Fruit fly (Drosophila melanogaster) whole organism, embryonic: ENCODE results near the gene CG42758.

Experiments
- CG10462 ChIP-seq: fragments of 200-800 bp; sonication (Bioruptor generic); optimal IDR thresholded peaks from 2 replicates; lab custom pipeline; 2016; ENCODE audit warnings: missing biosample characterization, missing genetic modification characterization
- CG11093 ChIP-seq: fragments of 200-800 bp; sonication (Bioruptor generic); IDR thresholded peaks from 3 replicates; pipeline ENCODE4 v1.3.6; 2022; ENCODE audit warnings: missing biosample characterization, missing genetic modification characterization
- CG11398 ChIP-seq: fragments of 200-800 bp; sonication (Bioruptor generic); optimal IDR thresholded peaks from 2 replicates; lab custom pipeline; 2016; ENCODE audit warnings: missing biosample characterization, missing genetic modification characterization
- CG12155 ChIP-seq: fragments of 200-800 bp; sonication (Bioruptor generic); optimal IDR thresholded peaks from 3 replicates; lab custom pipeline; 2016; ENCODE audit warnings: missing biosample characterization, missing genetic modification characterization
- CG13123 ChIP-seq: fragments of 200-800 bp; sonication (Bioruptor generic); optimal IDR thresholded peaks from 2 replicates; lab custom pipeline; 2016; ENCODE audit warnings: missing biosample characterization, missing genetic modification characterization
- CG1647 ChIP-seq: fragments of 200-800 bp; sonication (Bioruptor generic); optimal IDR thresholded peaks from 3 replicates; lab custom pipeline; 2016; ENCODE audit warnings: missing biosample characterization, missing genetic modification characterization
- CG17186 ChIP-seq: fragments of 200-800 bp; sonication (Bioruptor generic); optimal IDR thresholded peaks from 3 replicates; lab custom pipeline; 2017; ENCODE audit warnings: missing biosample characterization, missing genetic modification reagents, missing genetic modification characterization
- CG2116 ChIP-seq: fragments of 200-800 bp; sonication (Bioruptor generic); optimal IDR thresholded peaks from 3 replicates; lab custom pipeline; 2018; ENCODE audit warnings: missing biosample characterization, mild to moderate bottlenecking, missing genetic modification characterization
- CG2129 ChIP-seq: fragments of 200-800 bp; sonication (Bioruptor generic); IDR thresholded peaks from 2 replicates; pipeline ENCODE4 v1.3.6; 2022; ENCODE audit warnings: missing biosample characterization, missing genetic modification characterization; ENCODE audit not compliant: partially characterized antibody
- CG31388 ChIP-seq: fragments of 200-800 bp; sonication (Bioruptor generic); optimal IDR thresholded peaks from 2 replicates; lab custom pipeline; 2016; ENCODE audit warnings: missing biosample characterization, missing genetic modification characterization
- CG32772 ChIP-seq: fragments of 200-800 bp; sonication (Bioruptor generic); IDR thresholded peaks from 2 replicates; pipeline ENCODE4 v1.3.6; 2022; ENCODE audit warnings: missing biosample characterization, missing genetic modification characterization
- CG4617 ChIP-seq: fragments of 200-800 bp; sonication (Bioruptor generic); optimal IDR thresholded peaks from 3 replicates; lab custom pipeline; 2016; ENCODE audit warnings: missing biosample characterization, missing genetic modification characterization, borderline replicate concordance
- CG6272 ChIP-seq: fragments of 200-800 bp; sonication (Bioruptor generic); IDR thresholded peaks from 2 replicates; pipeline ENCODE4 v1.3.6; 2022; ENCODE audit warnings: missing biosample characterization, missing genetic modification characterization
- CG8281 ChIP-seq: fragments of 200-800 bp; sonication (Bioruptor generic); optimal IDR thresholded peaks from 2 replicates; lab custom pipeline; 2018; ENCODE audit warnings: missing biosample characterization, mild to moderate bottlenecking, missing genetic modification characterization, moderate library complexity
- CG8359 ChIP-seq: fragments of 200-800 bp; sonication (Bioruptor generic); optimal IDR thresholded peaks from 2 replicates; lab custom pipeline; 2017; ENCODE audit warnings: missing biosample characterization, mild to moderate bottlenecking, missing genetic modification characterization, borderline replicate concordance
- CG8388 ChIP-seq: fragments of 200-800 bp; sonication (Bioruptor generic); optimal IDR thresholded peaks from 2 replicates; lab custom pipeline; 2019; ENCODE audit warnings: missing biosample characterization, mild to moderate bottlenecking, missing genetic modification characterization, moderate library complexity
- CG9876 ChIP-seq: fragments of 200-800 bp; sonication (Bioruptor generic); optimal IDR thresholded peaks from 2 replicates; lab custom pipeline; 2016; ENCODE audit warnings: missing biosample characterization, missing genetic modification characterization
- D19A ChIP-seq: fragments of 200-800 bp; optimal IDR thresholded peaks from 3 replicates; lab custom pipeline; 2019; ENCODE audit warnings: missing biosample characterization, mild to moderate bottlenecking, missing genetic modification characterization, moderate library complexity
- Deaf1 ChIP-seq: fragments of 200-800 bp; optimal IDR thresholded peaks from 3 replicates; lab custom pipeline; 2019; ENCODE audit warnings: missing biosample characterization, mild to moderate bottlenecking, missing genetic modification characterization, moderate library complexity
- Dip3 ChIP-seq: fragments of 200-800 bp; sonication (Bioruptor generic); optimal IDR thresholded peaks from 3 replicates; lab custom pipeline; 2016; ENCODE audit warnings: missing biosample characterization, missing genetic modification characterization
- Dp ChIP-seq: fragments of 200-800 bp; sonication (Bioruptor generic); optimal IDR thresholded peaks from 2 replicates; lab custom pipeline; 2018; ENCODE audit warnings: missing biosample characterization, mild to moderate bottlenecking, missing genetic modification characterization, moderate library complexity
- E2f1 ChIP-seq: fragments of 200-800 bp; sonication (Bioruptor generic); IDR thresholded peaks from 2 replicates; pipeline ENCODE4 v1.3.6; 2022; ENCODE audit warnings: missing biosample characterization, missing genetic modification characterization
- E2f2 ChIP-seq: fragments of 200-800 bp; sonication (Bioruptor generic); IDR thresholded peaks from 2 replicates; pipeline ENCODE4 v1.3.6; 2022; ENCODE audit warnings: missing biosample characterization, missing genetic modification characterization
- Elba2 ChIP-seq: fragments of 200-800 bp; sonication (Bioruptor generic); optimal IDR thresholded peaks from 3 replicates; lab custom pipeline; 2016; ENCODE audit warnings: missing biosample characterization, missing genetic modification characterization
- Fer1 ChIP-seq: fragments of 200-800 bp; sonication (Bioruptor generic); optimal IDR thresholded peaks from 2 replicates; lab custom pipeline; 2017; ENCODE audit warnings: missing biosample characterization, mild to moderate bottlenecking, missing genetic modification characterization
- Fer3 ChIP-seq: fragments of 200-800 bp; sonication (Bioruptor generic); optimal IDR thresholded peaks from 2 replicates; lab custom pipeline; 2018; ENCODE audit warnings: missing biosample characterization, mild to moderate bottlenecking, missing genetic modification characterization, moderate library complexity
- H15 ChIP-seq: fragments of 200-800 bp; sonication (Bioruptor generic); IDR thresholded peaks from 3 replicates; pipeline ENCODE4 v1.3.6; 2022; ENCODE audit warnings: missing biosample characterization, missing genetic modification characterization
- H2.0 ChIP-seq: fragments of 200-800 bp; sonication (Bioruptor generic); IDR thresholded peaks from 2 replicates; pipeline ENCODE4 v1.3.6; 2022; ENCODE audit warnings: missing biosample characterization, missing genetic modification characterization
- NFAT ChIP-seq: fragments of 200-800 bp; sonication (Bioruptor generic); IDR thresholded peaks from 2 replicates; pipeline ENCODE4 v1.3.6; 2022; ENCODE audit warnings: missing biosample characterization, missing genetic modification characterization
- Nf-YA ChIP-seq: fragments of 200-800 bp; sonication (Bioruptor generic); IDR thresholded peaks from 2 replicates; pipeline ENCODE4 v1.3.6; 2022; ENCODE audit warnings: missing biosample characterization, missing genetic modification characterization
- NfI ChIP-seq: fragments of 200-800 bp; sonication (Bioruptor generic); optimal IDR thresholded peaks from 3 replicates; lab custom pipeline; 2018; ENCODE audit warnings: missing biosample characterization, mild to moderate bottlenecking, missing genetic modification characterization, moderate library complexity
- ac ChIP-seq: fragments of 200-800 bp; sonication (Bioruptor generic); optimal IDR thresholded peaks from 3 replicates; lab custom pipeline; 2017; ENCODE audit warnings: missing biosample characterization, mild to moderate bottlenecking, missing genetic modification characterization
- ap ChIP-seq: fragments of 200-800 bp; sonication (Bioruptor generic); IDR thresholded peaks from 2 replicates; pipeline ENCODE4 v1.3.6; 2022; ENCODE audit warnings: missing biosample characterization, missing genetic modification characterization
- bowl ChIP-seq: fragments of 200-800 bp; sonication (Bioruptor generic); IDR thresholded peaks from 2 replicates; pipeline ENCODE4 v1.3.6; 2022; ENCODE audit warnings: missing biosample characterization, missing genetic modification characterization
- caup ChIP-seq: fragments of 200-800 bp; sonication (Bioruptor generic); optimal IDR thresholded peaks from 3 replicates; lab custom pipeline; 2017; ENCODE audit warnings: missing biosample characterization, mild to moderate bottlenecking, missing genetic modification characterization, moderate library complexity; ENCODE audit not compliant: severe bottlenecking
- chm ChIP-seq: fragments of 200-800 bp; sonication (Bioruptor generic); IDR thresholded peaks from 2 replicates; pipeline ENCODE4 v1.3.6; 2022; ENCODE audit warnings: missing biosample characterization, missing genetic modification characterization
- en ChIP-seq: fragments of 200-800 bp; sonication (Bioruptor generic); optimal IDR thresholded peaks from 2 replicates; lab custom pipeline; 2016; ENCODE audit warnings: missing biosample characterization, missing genetic modification characterization
- ewg ChIP-seq: fragments of 200-800 bp; sonication (Bioruptor generic); optimal IDR thresholded peaks from 3 replicates; lab custom pipeline; 2017; ENCODE audit warnings: mild to moderate bottlenecking, missing biosample characterization, missing genetic modification reagents, missing genetic modification characterization
- exex ChIP-seq: fragments of 200-800 bp; sonication (Bioruptor generic); optimal IDR thresholded peaks from 4 replicates; lab custom pipeline; 2018; ENCODE audit warnings: missing biosample characterization, mild to moderate bottlenecking, missing genetic modification characterization, moderate library complexity
- fu2 ChIP-seq: fragments of 200-800 bp; sonication (Bioruptor generic); optimal IDR thresholded peaks from 2 replicates; lab custom pipeline; 2016; ENCODE audit warnings: missing biosample characterization, missing genetic modification characterization
- hth ChIP-seq: fragments of >200 bp; optimal IDR thresholded peaks from 2 replicates; lab custom pipeline; 2017; ENCODE audit warnings: inconsistent platforms
- ind ChIP-seq: fragments of 200-800 bp; sonication (Bioruptor generic); optimal IDR thresholded peaks from 3 replicates; lab custom pipeline; 2016; ENCODE audit warnings: missing biosample characterization, missing genetic modification characterization
- lmd ChIP-seq: fragments of 200-800 bp; sonication (Bioruptor generic); IDR thresholded peaks from 2 replicates; pipeline ENCODE4 v1.3.6; 2022; ENCODE audit warnings: missing biosample characterization, missing genetic modification characterization
- pfk ChIP-seq: fragments of 200-800 bp; sonication (Bioruptor generic); optimal IDR thresholded peaks from 2 replicates; lab custom pipeline; 2018; ENCODE audit warnings: missing biosample characterization, mild to moderate bottlenecking, missing genetic modification characterization, moderate library complexity
- pum ChIP-seq: fragments of 200-800 bp; sonication (Bioruptor generic); optimal IDR thresholded peaks from 2 replicates; lab custom pipeline; 2016; ENCODE audit warnings: missing biosample characterization, missing genetic modification characterization
- slbo ChIP-seq: fragments of 200-800 bp; sonication (Bioruptor generic); IDR thresholded peaks from 2 replicates; pipeline ENCODE4 v1.3.6; 2022; ENCODE audit warnings: missing biosample characterization, missing genetic modification characterization
- sob ChIP-seq: fragments of 200-800 bp; sonication (Bioruptor generic); IDR thresholded peaks from 2 replicates; pipeline ENCODE4 v1.3.6; 2022; ENCODE audit warnings: missing biosample characterization, missing genetic modification characterization
- twi ChIP-seq: fragments of 200-800 bp; optimal IDR thresholded peaks from 2 replicates; lab custom pipeline; 2019; ENCODE audit warnings: missing biosample characterization, mild to moderate bottlenecking, missing genetic modification characterization, moderate library complexity
- tx ChIP-seq: fragments of 200-800 bp; sonication (Bioruptor generic); optimal IDR thresholded peaks from 2 replicates; lab custom pipeline; 2016; ENCODE audit warnings: missing biosample characterization, missing genetic modification characterization
- unc-4 ChIP-seq: fragments of 200-800 bp; sonication (Bioruptor generic); IDR thresholded peaks from 2 replicates; pipeline ENCODE4 v1.3.6; 2022; ENCODE audit warnings: missing biosample characterization, missing genetic modification characterization; ENCODE audit not compliant: partially characterized antibody
- usp ChIP-seq: fragments of >200 bp; optimal IDR thresholded peaks from 2 replicates; lab custom pipeline; 2017; ENCODE audit warnings: missing biosample characterization, missing genetic modification characterization
- vnd ChIP-seq: fragments of 200-800 bp; sonication (Bioruptor generic); IDR thresholded peaks from 3 replicates; pipeline ENCODE4 v1.3.6; 2022; ENCODE audit warnings: missing biosample characterization, missing genetic modification characterization; ENCODE audit not compliant: partially characterized antibody

CG42758 gene

DNA sequence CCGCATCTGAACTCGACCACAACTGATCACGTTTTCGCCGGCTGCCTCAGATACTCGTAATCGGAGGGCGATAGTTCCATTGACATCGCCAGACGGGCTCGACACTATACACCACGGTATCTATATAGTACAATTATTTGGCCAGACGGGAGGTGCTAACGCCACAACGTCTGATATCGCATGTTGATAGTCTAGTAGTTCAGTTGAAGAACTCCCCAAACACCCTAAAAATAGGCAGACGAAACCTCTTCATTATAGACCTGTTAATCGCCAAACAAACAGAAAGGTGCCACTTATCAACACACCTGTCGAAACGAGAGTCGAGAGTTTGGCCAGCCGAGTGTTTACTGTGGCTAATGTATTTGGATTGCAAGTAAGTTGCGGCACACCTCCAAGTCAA lies 12.2 kb upstream of the CG42758 start (continued):
- no peak for TF ChIP-seq CG9876 (GFP tag; lab: Kevin White, UChicago)
- TF ChIP-seq slbo (GFP tag; lab: Robert Waterston, UW), result no peak
- TF ChIP-seq NFAT, result no peak
- TF ChIP-seq CG8281 (tag; lab: Kevin White, UChicago), result no peak
- no peak for TF ChIP-seq ap (GFP tag; lab: Robert Waterston, UW)
- TF ChIP-seq CG11398, result no peak
- TF ChIP-seq CG6272 (GFP tag; lab: Robert Waterston, UW), result no peak
- no peak for TF ChIP-seq CG31388 (GFP tag; lab: Kevin White, UChicago)
- TF ChIP-seq CG17186 (GFP tag; lab: Kevin White, UChicago), result no peak
- no peak for TF ChIP-seq Dp (GFP tag; lab: Kevin White, UChicago)
- no peak for TF ChIP-seq CG1647
- TF ChIP-seq Dip3 (GFP tag; lab: Kevin White, UChicago), result no peak
- TF ChIP-seq D19A, result peak; percentile 65
- TF ChIP-seq CG8359, result peak; percentile 62
- peak; percentile 8 for TF ChIP-seq caup (GFP tag; lab: Kevin White, UChicago)
- TF ChIP-seq E2f1 (GFP tag; lab: Robert Waterston, UW), result no peak
- peak; percentile 12 for TF ChIP-seq en
- TF ChIP-seq E2f2 (GFP tag; lab: Robert Waterston, UW), result no peak
- TF ChIP-seq H15 (GFP tag; lab: Robert Waterston, UW), result no peak
- peak; percentile 54 for TF ChIP-seq ac (GFP tag; lab: Kevin White, UChicago)
- peak; percentile 29 for TF ChIP-seq Fer3
- TF ChIP-seq fu2 (GFP tag; lab: Kevin White, UChicago), result no peak
- TF ChIP-seq CG2129, result no peak
- TF ChIP-seq vnd (GFP tag; lab: Robert Waterston, UW), result no peak
- TF ChIP-seq CG11093 (GFP tag; lab: Robert Waterston, UW), result no peak
- TF ChIP-seq usp (GFP tag; lab: Kevin White, UChicago), result no peak
- no peak for TF ChIP-seq Deaf1 (tag; lab: Kevin White, UChicago)
- TF ChIP-seq twi (tag; lab: Kevin White, UChicago), result no peak
- TF ChIP-seq unc-4, result no peak
- TF ChIP-seq Elba2, result no peak
- no peak for TF ChIP-seq ewg (GFP tag; lab: Kevin White, UChicago)
- TF ChIP-seq CG8388 (GFP tag; lab: Kevin White, UChicago), result no peak
- TF ChIP-seq pum (GFP tag; lab: Kevin White, UChicago), result no peak
- no peak for TF ChIP-seq hth (lab: Kevin White, UChicago)
- TF ChIP-seq CG13123, result no peak
- TF ChIP-seq CG32772 (GFP tag; lab: Robert Waterston, UW), result no peak
- TF ChIP-seq CG10462 (GFP tag; lab: Kevin White, UChicago), result no peak
- no peak for TF ChIP-seq CG4617 (GFP tag; lab: Kevin White, UChicago)
- no peak for TF ChIP-seq lmd (GFP tag; lab: Robert Waterston, UW)
- TF ChIP-seq Nf-YA (GFP tag; lab: Robert Waterston, UW), result 0 out of 2 replicates have a peak, but pooled peaks have one; percentile 39
- TF ChIP-seq ind (GFP tag; lab: Kevin White, UChicago), result no peak
- TF ChIP-seq CG12155 (GFP tag; lab: Kevin White, UChicago), result peak; percentile 11
- TF ChIP-seq exex, result peak; percentile 86
- no peak for TF ChIP-seq CG2116 (GFP tag; lab: Kevin White, UChicago)
- no peak for TF ChIP-seq NfI (GFP tag; lab: Kevin White, UChicago)
- TF ChIP-seq bowl (GFP tag; lab: Robert Waterston, UW), result no peak
- TF ChIP-seq sob, result peak; percentile 56; the same call in 1 of the 2 replicates
- peak; percentile 69 for TF ChIP-seq Fer1 (GFP tag; lab: Kevin White, UChicago)
- no peak for TF ChIP-seq tx (GFP tag; lab: Kevin White, UChicago)
- peak; percentile 47 for TF ChIP-seq pfk (GFP tag; lab: Kevin White, UChicago)
- 0 out of 2 replicates have a peak, but pooled peaks have one; percentile 24 for TF ChIP-seq chm (GFP tag; lab: Robert Waterston, UW)
- TF ChIP-seq H2.0 (GFP tag; lab: Robert Waterston, UW), result no peak
